Worm (Caenorhabditis elegans) whole organism, L4 larva: ENCODE results near the gene Y46G5A.20.

ENCODE experiments used
- F26F4.8 ChIP-seq: fragments of 200-800 bp; sonication (Bioruptor generic); conservative IDR thresholded peaks from 2 replicates; pipeline ENCODE4 v1.3.6; 2022; ENCODE audit warnings: missing genetic modification characterization, missing compliant biosample characterization
- F37D6.2 ChIP-seq: sonication (generic microtip); optimal IDR thresholded peaks from 2 replicates; lab custom pipeline; 2016; ENCODE audit warnings: mild to moderate bottlenecking, missing genetic modification characterization, missing compliant biosample characterization
- F49E8.2 ChIP-seq: sonication (generic microtip); optimal IDR thresholded peaks from 2 replicates; lab custom pipeline; 2016; ENCODE audit warnings: missing compliant biosample characterization, mild to moderate bottlenecking, missing genetic modification characterization, borderline replicate concordance
- aha-1 ChIP-seq: fragments of 150-350 bp; peaks from one replicate; lab custom pipeline; 2014; ENCODE audit warnings: missing biosample characterization, missing genetic modification characterization
- ces-1 ChIP-seq: fragments of 150-350 bp; sonication (generic microtip); optimal IDR thresholded peaks from 4 replicates; lab custom pipeline; 2014; ENCODE audit warnings: missing biosample characterization, missing genetic modification reagents, missing genetic modification characterization
- ctbp-1 ChIP-seq: fragments of 200-800 bp; sonication (Bioruptor generic); IDR thresholded peaks from 2 replicates; pipeline ENCODE4 v1.3.6; 2022; ENCODE audit warnings: missing genetic modification reagents, missing genetic modification characterization, missing compliant biosample characterization
- daf-16 ChIP-seq, 3 experiments: sonication (generic microtip); optimal IDR thresholded peaks; 2 replicates each; lab custom pipeline; 2016 to 2017; ENCODE audit warnings: missing genetic modification characterization in 3 of 3, missing genetic modification reagents in 3 of 3, mild to moderate bottlenecking in 2 of 3, missing compliant biosample characterization in 2 of 3, missing biosample characterization in 1 of 3, moderate library complexity in 1 of 3
- daf-8 ChIP-seq: fragments of 200-800 bp; sonication (Bioruptor generic); IDR thresholded peaks from 2 replicates; pipeline ENCODE4 v1.3.6; 2022; ENCODE audit warnings: missing genetic modification characterization, missing compliant biosample characterization
- dpl-1 ChIP-seq: fragments of 150-350 bp; optimal IDR thresholded peaks from 2 replicates; lab custom pipeline; 2014; ENCODE audit warnings: missing biosample characterization, missing genetic modification reagents, missing genetic modification characterization
- dve-1 ChIP-seq: sonication (generic microtip); optimal IDR thresholded peaks from 2 replicates; lab custom pipeline; 2017; ENCODE audit warnings: antibody characterized with exemption, mild to moderate bottlenecking, missing genetic modification characterization, missing compliant biosample characterization; ENCODE audit not compliant: insufficient read depth
- fkh-10 ChIP-seq: fragments of 150-350 bp; optimal IDR thresholded peaks from 2 replicates; lab custom pipeline; 2014; ENCODE audit warnings: missing biosample characterization, missing genetic modification reagents, missing genetic modification characterization
- fos-1 ChIP-seq: fragments of 150-350 bp; optimal IDR thresholded peaks from 2 replicates; lab custom pipeline; 2014; ENCODE audit warnings: missing biosample characterization, missing genetic modification characterization
- gei-8 ChIP-seq: fragments of 200-800 bp; sonication (Bioruptor generic); optimal IDR thresholded peaks from 2 replicates; lab custom pipeline; 2018; ENCODE audit warnings: mild to moderate bottlenecking, missing genetic modification characterization, missing compliant biosample characterization
- hif-1 ChIP-seq, 2 experiments: sonication (generic microtip); optimal IDR thresholded peaks; 2 replicates each; lab custom pipeline; 2016 to 2017; ENCODE audit warnings: missing compliant biosample characterization in 2 of 2, missing genetic modification characterization in 2 of 2, missing genetic modification reagents in 2 of 2, missing genotype in 2 of 2, mild to moderate bottlenecking in 1 of 2
- hlh-11 ChIP-seq: fragments of 200-800 bp; sonication (Bioruptor generic); optimal IDR thresholded peaks from 2 replicates; lab custom pipeline; 2018; ENCODE audit warnings: mild to moderate bottlenecking, missing genetic modification characterization, missing compliant biosample characterization
- hlh-30 ChIP-seq: sonication (generic microtip); optimal IDR thresholded peaks from 2 replicates; lab custom pipeline; 2017; ENCODE audit warnings: antibody characterized with exemption, mild to moderate bottlenecking, missing genetic modification characterization, missing compliant biosample characterization; ENCODE audit not compliant: insufficient read depth
- jun-1 ChIP-seq: fragments of 150-350 bp; optimal IDR thresholded peaks from 2 replicates; lab custom pipeline; 2014; ENCODE audit warnings: missing biosample characterization, missing genetic modification reagents, missing genetic modification characterization
- lim-7 ChIP-seq: fragments of 200-800 bp; sonication (Bioruptor generic); IDR thresholded peaks from 2 replicates; pipeline ENCODE4 v1.3.6; 2022; ENCODE audit warnings: missing genetic modification characterization, missing compliant biosample characterization
- lin-29 ChIP-seq: fragments of 200-800 bp; sonication (Bioruptor generic); IDR thresholded peaks from 2 replicates; pipeline ENCODE4 v1.3.6; 2022; ENCODE audit warnings: missing genetic modification reagents, missing genetic modification characterization, missing compliant biosample characterization
- lin-38 ChIP-seq: fragments of 200-800 bp; sonication (Bioruptor generic); IDR thresholded peaks from 2 replicates; pipeline ENCODE4 v1.3.6; 2022; ENCODE audit warnings: missing genetic modification reagents, missing genetic modification characterization, missing compliant biosample characterization
- lsy-2 ChIP-seq, 2 experiments: fragments of 150-350 bp in 1 of 2; sonication (generic microtip) in 1 of 2; optimal IDR thresholded peaks; 2 replicates each; lab custom pipeline; 2014 to 2017; ENCODE audit warnings: missing biosample characterization in 2 of 2, missing genetic modification characterization in 2 of 2
- mdt-29 ChIP-seq: fragments of 200-800 bp; sonication (Bioruptor generic); IDR thresholded peaks from 2 replicates; pipeline ENCODE4 v1.3.6; 2022; ENCODE audit warnings: missing genetic modification reagents, missing genetic modification characterization, missing compliant biosample characterization
- mep-1 ChIP-seq: fragments of 150-350 bp; sonication (generic microtip); optimal IDR thresholded peaks from 3 replicates; lab custom pipeline; 2014; ENCODE audit warnings: missing biosample characterization, missing genetic modification characterization
- mes-2 ChIP-seq: sonication (generic microtip); optimal IDR thresholded peaks from 2 replicates; lab custom pipeline; 2016; ENCODE audit warnings: missing genotype, mild to moderate bottlenecking, missing genetic modification characterization, missing compliant biosample characterization; ENCODE audit not compliant: poor library complexity, severe bottlenecking
- nhr-10 ChIP-seq: fragments of 150-350 bp; optimal IDR thresholded peaks from 2 replicates; lab custom pipeline; 2014; ENCODE audit warnings: missing biosample characterization, missing genetic modification characterization
- nhr-102 ChIP-seq: sonication (generic microtip); optimal IDR thresholded peaks from 2 replicates; lab custom pipeline; 2016; ENCODE audit warnings: mild to moderate bottlenecking, missing genetic modification characterization, moderate library complexity, missing compliant biosample characterization
- nhr-237 ChIP-seq: sonication (generic microtip); optimal IDR thresholded peaks from 2 replicates; lab custom pipeline; 2017; ENCODE audit warnings: missing biosample characterization, missing genetic modification characterization
- nhr-25 ChIP-seq: sonication (generic microtip); optimal IDR thresholded peaks from 2 replicates; lab custom pipeline; 2017; ENCODE audit warnings: missing genetic modification characterization, mild to moderate bottlenecking, missing compliant biosample characterization, antibody characterized with exemption, moderate library complexity, borderline replicate concordance; ENCODE audit not compliant: insufficient read depth
- nhr-28 ChIP-seq: fragments of 150-350 bp; optimal IDR thresholded peaks from 2 replicates; lab custom pipeline; 2014; ENCODE audit warnings: missing biosample characterization, missing genetic modification characterization
- nhr-48 ChIP-seq: sonication (generic microtip); optimal IDR thresholded peaks from 2 replicates; lab custom pipeline; 2016; ENCODE audit warnings: mild to moderate bottlenecking, missing genetic modification characterization, missing compliant biosample characterization
- nhr-76 ChIP-seq: fragments of 150-350 bp; optimal IDR thresholded peaks from 2 replicates; lab custom pipeline; 2014; ENCODE audit warnings: missing biosample characterization, missing genetic modification characterization
- nhr-77 ChIP-seq: fragments of 150-350 bp; optimal IDR thresholded peaks from 2 replicates; lab custom pipeline; 2014; ENCODE audit warnings: missing biosample characterization, missing genetic modification characterization
- pha-4 ChIP-seq, 2 experiments: fragments of 150-350 bp in 1 of 2; fragments of 200-800 bp in 1 of 2; sonication (Bioruptor generic) in 1 of 2; IDR thresholded peaks in 1 of 2; optimal IDR thresholded peaks in 1 of 2; 2 replicates each; pipeline versions ENCODE4 v1.3.6 to Lab custom; 2014 to 2022; ENCODE audit warnings: missing genetic modification characterization in 2 of 2, missing genetic modification reagents in 2 of 2, missing biosample characterization in 1 of 2, missing compliant biosample characterization in 1 of 2
- pqm-1 ChIP-seq: sonication (generic microtip); optimal IDR thresholded peaks from 2 replicates; lab custom pipeline; 2017; ENCODE audit warnings: missing biosample characterization, missing genetic modification characterization
- rbr-2 ChIP-seq: sonication (generic microtip); optimal IDR thresholded peaks from 2 replicates; lab custom pipeline; 2016; ENCODE audit warnings: missing genotype, missing genetic modification characterization, missing compliant biosample characterization
- unc-62 ChIP-seq, 3 experiments: fragments of 150-350 bp in 1 of 3; sonication (generic microtip); optimal IDR thresholded peaks in 2 of 3; peaks in 1 of 3; 1 replicate in 1 of 3; 2 replicates in 2 of 3; lab custom pipeline; 2014 to 2017; ENCODE audit warnings: missing biosample characterization in 3 of 3, missing genetic modification characterization in 3 of 3, missing genetic modification reagents in 3 of 3, missing genotype in 1 of 3
- zag-1 ChIP-seq: fragments of 150-350 bp; optimal IDR thresholded peaks from 2 replicates; lab custom pipeline; 2014; ENCODE audit warnings: missing biosample characterization, missing genetic modification characterization
- zip-2 ChIP-seq: fragments of 150-350 bp; optimal IDR thresholded peaks from 2 replicates; lab custom pipeline; 2014; ENCODE audit warnings: missing biosample characterization, missing genetic modification characterization
- ztf-7 ChIP-seq: fragments of 150-350 bp; optimal IDR thresholded peaks from 2 replicates; lab custom pipeline; 2014; ENCODE audit warnings: missing biosample characterization, missing genetic modification characterization

Y46G5A.20 gene

ce11 chrII:12768167-12768712 lies 42.6 kb upstream of the Y46G5A.20 start, which contains the start of the genes vps-2 and tiar-2:
Gene vps-2, minus strand, starts transcription at chrII:12768217.
Gene tiar-2, plus strand, starts transcription at chrII:12768686.
- peak; percentile 44 for TF ChIP-seq nhr-77
- TF ChIP-seq zip-2 (tag; lab: Kevin White, UChicago): no peak
- TF ChIP-seq F26F4.8: no peak
- TF ChIP-seq hif-1 (tag; optimal IDR thresholded peaks at IDR 0.05; lab: Kevin White, UChicago): no peak
- peak; percentile 6 for TF ChIP-seq fkh-10 (GFP tag; lab: Kevin White, UChicago)
- no peak for TF ChIP-seq daf-16 (GFP tag; optimal IDR thresholded peaks at IDR 0.05; lab: Kevin White, UChicago)
- TF ChIP-seq daf-16 (tag; optimal IDR thresholded peaks at IDR 0.05; lab: Kevin White, UChicago): peak; percentile 41
- no peak for TF ChIP-seq gei-8 (GFP tag; lab: Kevin White, UChicago)
- TF ChIP-seq lin-29: no peak
- no peak for TF ChIP-seq aha-1 (tag; lab: Kevin White, UChicago)
- TF ChIP-seq dve-1 (tag; lab: Kevin White, UChicago): peak; percentile 41
- TF ChIP-seq pqm-1 (tag; lab: Kevin White, UChicago): peak; percentile 64
- TF ChIP-seq nhr-237 (tag; lab: Kevin White, UChicago): no peak
- peak; percentile 75 for TF ChIP-seq fos-1
- no peak for TF ChIP-seq pha-4 (GFP tag; IDR thresholded peaks at IDR 0.05; lab: Robert Waterston, UW)
- no peak for TF ChIP-seq pha-4 (tag; optimal IDR thresholded peaks at IDR 0.05; lab: Kevin White, UChicago)
- TF ChIP-seq hlh-30 (tag; lab: Kevin White, UChicago): peak; percentile 59
- no peak for TF ChIP-seq nhr-76 (tag; lab: Kevin White, UChicago)
- TF ChIP-seq zag-1 (tag; lab: Kevin White, UChicago): no peak
- TF ChIP-seq F49E8.2: no peak
- TF ChIP-seq F37D6.2: peak; percentile 41
- no peak for TF ChIP-seq mdt-29 (GFP tag; lab: Robert Waterston, UW)
- TF ChIP-seq lin-38 (GFP tag; lab: Robert Waterston, UW): peak; percentile 94
- TF ChIP-seq unc-62 (GFP tag; optimal IDR thresholded peaks at IDR 0.05 in 1 of 2; lab: Kevin White, UChicago): peak in 1 of 2 experiments; percentile 64
- TF ChIP-seq unc-62 (tag; optimal IDR thresholded peaks at IDR 0.05; lab: Kevin White, UChicago): no peak
- no peak for TF ChIP-seq lim-7 (GFP tag; lab: Robert Waterston, UW)
- no peak for TF ChIP-seq nhr-25 (tag; lab: Kevin White, UChicago)
- no peak for TF ChIP-seq daf-8 (GFP tag; lab: Robert Waterston, UW)
- peak; percentile 72 for TF ChIP-seq dpl-1
- peak; percentile 62 for TF ChIP-seq rbr-2 (tag; lab: Kevin White, UChicago)
- no peak for TF ChIP-seq jun-1
- TF ChIP-seq ces-1 (GFP tag; lab: Kevin White, UChicago): peak; percentile 71
- peak; percentile 80 for TF ChIP-seq ztf-7 (tag; lab: Kevin White, UChicago)
- TF ChIP-seq nhr-48 (tag; lab: Kevin White, UChicago): no peak
- peak; percentile 46 for TF ChIP-seq mes-2 (tag; lab: Kevin White, UChicago)
- TF ChIP-seq nhr-10: no peak
- TF ChIP-seq ctbp-1 (GFP tag; lab: Robert Waterston, UW): 0 out of 2 replicates have a peak, but pooled peaks have one; percentile 15
- TF ChIP-seq mep-1 (tag; lab: Kevin White, UChicago): peak; percentile 77
- TF ChIP-seq nhr-28 (tag; lab: Kevin White, UChicago): peak; percentile 46
- peak; percentile 26 for TF ChIP-seq nhr-102 (tag; lab: Kevin White, UChicago)
- TF ChIP-seq lsy-2 (tag; optimal IDR thresholded peaks at IDR 0.05; lab: Kevin White, UChicago): peak in 1 of 2 experiments; percentile 77
- TF ChIP-seq hlh-11 (tag; lab: Kevin White, UChicago): peak; percentile 46
